Worm (Caenorhabditis elegans) whole organism, young adult: Measurements from ENCODE around the gene phf-15.

ENCODE experiments used
- aptf-2 ChIP-seq: fragments of 200-800 bp; sonication (Bioruptor generic); conservative IDR thresholded peaks from 2 replicates; pipeline ENCODE4 v1.3.6; 2022; ENCODE audit warnings: missing genetic modification reagents, missing genetic modification characterization, missing compliant biosample characterization
- egl-44 ChIP-seq: fragments of 200-800 bp; sonication (Bioruptor generic); IDR thresholded peaks from 2 replicates; pipeline ENCODE4 v1.3.6; 2022; ENCODE audit warnings: missing genetic modification reagents, missing genetic modification characterization, missing compliant biosample characterization
- nfya-1 ChIP-seq: sonication (generic microtip); optimal IDR thresholded peaks from 2 replicates; lab custom pipeline; 2017; ENCODE audit warnings: antibody characterized with exemption, missing compliant biosample characterization, missing genetic modification characterization, borderline replicate concordance; ENCODE audit not compliant: insufficient read depth

- TF ChIP-seq nfya-1, result no peak
- no peak for TF ChIP-seq aptf-2
- TF ChIP-seq egl-44 (GFP tag; lab: Robert Waterston, UW), result no peak
Measured at ce11 chrIII:3297151-3297550, 25.5 kb upstream of the phf-15 start, which contains the start of gene Y53G8AR.5.
